Worm (Caenorhabditis elegans) whole organism, early embryonic: ENCODE results near the gene srz-37.

Experiments
- B0310.2 ChIP-seq: sonication (generic microtip); optimal IDR thresholded peaks from 2 replicates; lab custom pipeline; 2016; ENCODE audit warnings: mild to moderate bottlenecking, missing genetic modification characterization, missing compliant biosample characterization
- F13C5.2 ChIP-seq: sonication (generic microtip); optimal IDR thresholded peaks from 2 replicates; lab custom pipeline; 2017; ENCODE audit warnings: mild to moderate bottlenecking, missing genetic modification characterization, inconsistent platforms, missing compliant biosample characterization
- aly-1 ChIP-seq: sonication (generic microtip); optimal IDR thresholded peaks from 2 replicates; lab custom pipeline; 2016; ENCODE audit warnings: missing genetic modification characterization, missing compliant biosample characterization
- ama-1 ChIP-seq: fragments of 150-350 bp; optimal IDR thresholded peaks from 2 replicates; lab custom pipeline; 2014
- ceh-13 ChIP-seq: fragments of 200-800 bp; sonication (Bioruptor generic); optimal IDR thresholded peaks from 2 replicates; lab custom pipeline; 2018; ENCODE audit warnings: mild to moderate bottlenecking, missing genetic modification characterization, missing compliant biosample characterization
- ceh-36 ChIP-seq: sonication (generic microtip); optimal IDR thresholded peaks from 2 replicates; lab custom pipeline; 2016; ENCODE audit warnings: missing genetic modification characterization, inconsistent platforms, missing compliant biosample characterization
- ets-7 ChIP-seq: sonication (generic microtip); optimal IDR thresholded peaks from 2 replicates; lab custom pipeline; 2016; ENCODE audit warnings: missing genotype, missing genetic modification characterization, missing compliant biosample characterization
- flt-1 ChIP-seq: fragments of 200-800 bp; sonication (Bioruptor generic); IDR thresholded peaks from 2 replicates; pipeline ENCODE4 v1.3.6; 2022; ENCODE audit warnings: missing genetic modification characterization, missing compliant biosample characterization
- hmbx-1 ChIP-seq: sonication (generic microtip); optimal IDR thresholded peaks from 2 replicates; lab custom pipeline; 2016; ENCODE audit warnings: mild to moderate bottlenecking, missing genetic modification characterization, missing compliant biosample characterization
- hmg-4 ChIP-seq: fragments of 200-800 bp; sonication (Bioruptor generic); optimal IDR thresholded peaks from 2 replicates; lab custom pipeline; 2018; ENCODE audit warnings: mild to moderate bottlenecking, missing genetic modification characterization, missing compliant biosample characterization
- hnd-1 ChIP-seq: sonication (generic microtip); optimal IDR thresholded peaks from 2 replicates; lab custom pipeline; 2016; ENCODE audit warnings: missing genetic modification characterization, missing compliant biosample characterization
- pes-1 ChIP-seq: fragments of 200-800 bp; sonication (Bioruptor generic); IDR thresholded peaks from 2 replicates; pipeline ENCODE4 v1.3.6; 2022; ENCODE audit warnings: missing genetic modification reagents, missing genetic modification characterization, missing compliant biosample characterization
- scrt-1 ChIP-seq: fragments of 200-800 bp; sonication (Bioruptor generic); IDR thresholded peaks from 2 replicates; pipeline ENCODE4 v1.3.6; 2022; ENCODE audit warnings: missing genetic modification characterization, missing compliant biosample characterization
- sea-1 ChIP-seq: fragments of 200-800 bp; sonication (Bioruptor generic); conservative IDR thresholded peaks from 2 replicates; pipeline ENCODE4 v1.3.6; 2022; ENCODE audit warnings: missing genetic modification characterization, missing compliant biosample characterization
- tbx-11 ChIP-seq: fragments of 200-800 bp; sonication (Bioruptor generic); IDR thresholded peaks from 2 replicates; pipeline ENCODE4 v1.3.6; 2022; ENCODE audit warnings: missing genetic modification characterization, missing compliant biosample characterization
- tbx-37 ChIP-seq: fragments of 200-800 bp; sonication (Bioruptor generic); conservative IDR thresholded peaks from 2 replicates; pipeline ENCODE4 v1.3.6; 2022; ENCODE audit warnings: missing genetic modification reagents, missing genetic modification characterization, missing compliant biosample characterization
- tra-4 ChIP-seq: sonication (generic microtip); optimal IDR thresholded peaks from 2 replicates; lab custom pipeline; 2017; ENCODE audit warnings: missing genetic modification characterization, missing compliant biosample characterization

The srz-37 gene

DNA sequence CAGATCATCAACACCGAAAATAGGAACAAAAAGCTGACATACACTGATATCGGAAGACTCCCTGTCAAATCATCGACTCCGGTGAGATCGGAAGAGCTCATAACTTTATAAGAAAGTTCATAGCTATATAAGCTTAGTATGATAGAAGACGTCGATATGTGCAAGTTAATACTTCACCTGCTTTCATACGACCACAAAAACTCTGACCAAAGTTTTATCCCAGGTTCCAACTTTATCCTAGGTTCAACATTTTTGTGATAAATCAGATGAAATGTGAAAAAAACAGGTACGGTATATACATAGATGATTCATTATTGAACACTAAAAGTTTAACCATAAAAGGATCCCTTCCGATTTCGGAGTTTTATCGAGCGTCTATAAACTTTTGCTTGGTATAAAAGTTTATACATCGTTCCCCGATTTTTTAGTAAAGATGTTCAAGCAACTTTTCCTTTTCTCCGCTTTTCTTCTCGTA lies 2.7 kb downstream of the srz-37 start, which contains the start of the genes srz-70 and C09G12.5:
TSS of gene srz-70 (minus strand) at position 101 of the 475 bp plus-strand sequence.
TSS of gene C09G12.5 (plus strand) at position 425 of the 475 bp plus-strand sequence.
- TF ChIP-seq aly-1 (tag; lab: Kevin White, UChicago) (no peak), sea-1 (GFP tag; lab: Robert Waterston, UW) (no peak), ceh-13 (GFP tag; lab: Kevin White, UChicago) (no peak), scrt-1 (GFP tag; lab: Robert Waterston, UW) (no peak), hnd-1 (tag; lab: Kevin White, UChicago) (no peak), ceh-36 (tag; lab: Kevin White, UChicago) (no peak), hmbx-1 (no peak), B0310.2 (tag; lab: Kevin White, UChicago) (no peak), hmg-4 (GFP tag; lab: Kevin White, UChicago) (no peak), tbx-11 (GFP tag; lab: Robert Waterston, UW) (no peak), ets-7 (no peak), pes-1 (GFP tag; lab: Robert Waterston, UW) (no peak), F13C5.2 (tag; lab: Kevin White, UChicago) (no peak), tbx-37 (GFP tag; lab: Robert Waterston, UW) (no peak), flt-1 (GFP tag; lab: Robert Waterston, UW) (no peak), ama-1 (lab: Kevin White, UChicago) (no peak), tra-4 (tag; lab: Kevin White, UChicago) (no peak)

- TF ChIP-seq F13C5.2 (tag; lab: Kevin White, UChicago) (no peak), hmbx-1 (no peak), ceh-13 (GFP tag; lab: Kevin White, UChicago) (no peak), hnd-1 (tag; lab: Kevin White, UChicago) (no peak), ama-1 (lab: Kevin White, UChicago) (no peak), flt-1 (GFP tag; lab: Robert Waterston, UW) (no peak), aly-1 (tag; lab: Kevin White, UChicago) (no peak), hmg-4 (GFP tag; lab: Kevin White, UChicago) (no peak), scrt-1 (GFP tag; lab: Robert Waterston, UW) (no peak), pes-1 (GFP tag; lab: Robert Waterston, UW) (no peak), ets-7 (no peak), B0310.2 (tag; lab: Kevin White, UChicago) (no peak), ceh-36 (tag; lab: Kevin White, UChicago) (no peak)
Observed at ce11 chrIV:3477124-3477523, 4.5 kb downstream of the srz-37 start, which contains the start of gene srz-69. Gene srz-69, minus strand, starts transcription at chrIV:3477224.

- TF ChIP-seq B0310.2 (tag; lab: Kevin White, UChicago): no peak
- TF ChIP-seq hmbx-1: no peak
- TF ChIP-seq ets-7: no peak
- no peak for TF ChIP-seq pes-1 (GFP tag; lab: Robert Waterston, UW)
- TF ChIP-seq hnd-1 (tag; lab: Kevin White, UChicago): no peak
Observed at ce11 chrIV:3469742-3470141, 11.9 kb downstream of the srz-37 start, which contains the start of gene F58E2.2. Gene F58E2.2, plus strand, starts transcription at chrIV:3470042.

- TF ChIP-seq hmg-4 (GFP tag; lab: Kevin White, UChicago) (no peak), tra-4 (tag; lab: Kevin White, UChicago) (no peak), ets-7 (no peak), ceh-36 (tag; lab: Kevin White, UChicago) (no peak), B0310.2 (tag; lab: Kevin White, UChicago) (no peak), tbx-11 (GFP tag; lab: Robert Waterston, UW) (no peak), F13C5.2 (tag; lab: Kevin White, UChicago) (no peak), flt-1 (GFP tag; lab: Robert Waterston, UW) (no peak), aly-1 (tag; lab: Kevin White, UChicago) (no peak), ama-1 (lab: Kevin White, UChicago) (no peak), tbx-37 (GFP tag; lab: Robert Waterston, UW) (no peak), scrt-1 (GFP tag; lab: Robert Waterston, UW) (no peak), pes-1 (GFP tag; lab: Robert Waterston, UW) (no peak), sea-1 (GFP tag; lab: Robert Waterston, UW) (no peak), hnd-1 (tag; lab: Kevin White, UChicago) (no peak), ceh-13 (GFP tag; lab: Kevin White, UChicago) (no peak)
Observed at ce11 chrIV:3467751-3468150, 13.9 kb downstream of the srz-37 start.

DNA sequence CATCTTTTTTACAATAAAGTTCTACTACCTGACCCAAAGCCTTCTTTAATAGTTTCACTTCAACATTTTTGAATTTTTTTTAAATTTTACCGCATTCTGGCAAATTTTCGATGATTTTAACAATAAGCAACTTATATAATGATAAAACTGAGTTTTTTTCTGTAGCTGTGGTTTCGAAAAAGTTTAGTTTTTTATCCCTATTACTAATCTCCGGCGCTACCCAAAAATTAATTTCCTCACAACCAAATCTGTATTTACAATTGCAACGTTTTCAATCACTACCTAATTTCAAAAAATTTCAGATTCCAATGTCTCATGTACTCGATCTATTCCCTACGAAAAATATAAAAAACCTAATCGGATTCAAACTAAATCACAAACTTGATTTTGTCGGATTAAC lies 14.5 kb downstream of the srz-37 start, which contains the start of gene F58E2.3:
TSS of gene F58E2.3 (plus strand) at position 301 of the 400 bp plus-strand sequence.
- TF ChIP-seq pes-1 (GFP tag; lab: Robert Waterston, UW) (no peak), aly-1 (tag; lab: Kevin White, UChicago) (no peak), hmbx-1 (no peak), sea-1 (GFP tag; lab: Robert Waterston, UW) (no peak), tbx-11 (GFP tag; lab: Robert Waterston, UW) (no peak), tbx-37 (GFP tag; lab: Robert Waterston, UW) (no peak), ama-1 (lab: Kevin White, UChicago) (no peak), ets-7 (no peak), scrt-1 (GFP tag; lab: Robert Waterston, UW) (no peak), flt-1 (GFP tag; lab: Robert Waterston, UW) (no peak), tra-4 (tag; lab: Kevin White, UChicago) (no peak), B0310.2 (tag; lab: Kevin White, UChicago) (no peak), ceh-36 (tag; lab: Kevin White, UChicago) (no peak), hnd-1 (tag; lab: Kevin White, UChicago) (no peak), F13C5.2 (tag; lab: Kevin White, UChicago) (no peak), ceh-13 (GFP tag; lab: Kevin White, UChicago) (no peak)

DNA sequence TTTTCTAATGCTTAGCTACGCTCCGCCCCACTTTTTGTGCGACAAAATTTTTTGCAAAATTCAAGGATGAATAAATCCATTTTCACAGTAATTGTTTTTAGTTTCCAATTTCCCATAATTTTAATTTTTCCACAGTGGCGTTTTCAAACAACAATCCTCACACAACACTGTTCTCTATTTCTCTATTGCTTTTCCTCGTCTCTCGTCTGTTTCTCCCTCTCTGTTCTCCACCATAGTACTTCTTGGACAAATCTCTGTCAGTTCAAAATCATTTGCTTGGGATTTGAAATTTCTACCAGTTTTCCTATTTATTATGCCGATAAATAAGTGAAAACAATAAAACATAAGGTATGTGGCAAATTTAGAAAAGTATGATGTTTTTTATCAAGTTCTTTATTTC lies 18.4 kb downstream of the srz-37 start, which contains the start of gene F58E2.4:
TSS of gene F58E2.4 (plus strand) at position 134 of the 400 bp plus-strand sequence.
- no peak for TF ChIP-seq hmg-4 (GFP tag; lab: Kevin White, UChicago)
- no peak for TF ChIP-seq aly-1 (tag; lab: Kevin White, UChicago)
- TF ChIP-seq B0310.2 (tag; lab: Kevin White, UChicago): no peak
- TF ChIP-seq scrt-1 (GFP tag; lab: Robert Waterston, UW): no peak
- TF ChIP-seq tra-4 (tag; lab: Kevin White, UChicago): no peak
- TF ChIP-seq tbx-11 (GFP tag; lab: Robert Waterston, UW): no peak
